Worm (Caenorhabditis elegans) whole organism, L3 larva: ENCODE data around the gene pas-6.
A peak's percentile ranks its signal among the peaks of the same experiment; 100 is the strongest.

ENCODE experiments used
- aly-2 ChIP-seq: fragments of 150-350 bp; optimal IDR thresholded peaks from 2 replicates; lab custom pipeline; 2014; ENCODE audit warnings: missing biosample characterization, missing genetic modification characterization
- ama-1 ChIP-seq: fragments of 150-350 bp; optimal IDR thresholded peaks from 2 replicates; lab custom pipeline; 2018
- ceh-16 ChIP-seq: sonication (generic microtip); optimal IDR thresholded peaks from 2 replicates; lab custom pipeline; 2017; ENCODE audit warnings: missing biosample characterization, missing genetic modification characterization
- ceh-9 ChIP-seq: sonication (generic microtip); optimal IDR thresholded peaks from 2 replicates; lab custom pipeline; 2018; ENCODE audit warnings: missing biosample characterization, missing genetic modification characterization
- egl-5 ChIP-seq: fragments of 150-350 bp; optimal IDR thresholded peaks from 2 replicates; lab custom pipeline; 2017; ENCODE audit warnings: missing biosample characterization, missing genetic modification reagents, missing genetic modification characterization, inconsistent platforms
- elt-1 ChIP-seq: fragments of 150-350 bp; optimal IDR thresholded peaks from 2 replicates; lab custom pipeline; 2014; ENCODE audit warnings: missing biosample characterization, missing genetic modification characterization
- elt-2 ChIP-seq: sonication (generic microtip); optimal IDR thresholded peaks from 2 replicates; lab custom pipeline; 2016; ENCODE audit warnings: missing genetic modification reagents, mild to moderate bottlenecking, missing genetic modification characterization, missing compliant biosample characterization
- elt-3 ChIP-seq, 3 experiments: fragments of 150-350 bp in 1 of 3; sonication (generic microtip) in 2 of 3; optimal IDR thresholded peaks; 2 replicates in 2 of 3; 4 replicates in 1 of 3; lab custom pipeline; 2014 to 2017; ENCODE audit warnings: missing biosample characterization in 3 of 3, missing genetic modification characterization in 3 of 3
- fkh-10 ChIP-seq: sonication (generic microtip); optimal IDR thresholded peaks from 2 replicates; lab custom pipeline; 2017; ENCODE audit warnings: missing biosample characterization, missing genetic modification reagents, missing genetic modification characterization
- fkh-2 ChIP-seq: fragments of 150-350 bp; optimal IDR thresholded peaks from 2 replicates; lab custom pipeline; 2014; ENCODE audit warnings: missing biosample characterization, missing genetic modification reagents, missing genetic modification characterization
- fos-1 ChIP-seq: fragments of 150-350 bp; optimal IDR thresholded peaks from 2 replicates; lab custom pipeline; 2014; ENCODE audit warnings: missing biosample characterization, missing genetic modification characterization
- hmg-11 ChIP-seq: sonication (generic microtip); optimal IDR thresholded peaks from 2 replicates; lab custom pipeline; 2016; ENCODE audit warnings: missing genetic modification characterization, missing compliant biosample characterization
- jun-1 ChIP-seq: fragments of 150-350 bp; optimal IDR thresholded peaks from 2 replicates; lab custom pipeline; 2014; ENCODE audit warnings: missing biosample characterization, missing genetic modification reagents, missing genetic modification characterization
- lin-15B ChIP-seq: fragments of 150-350 bp; optimal IDR thresholded peaks from 2 replicates; lab custom pipeline; 2014; ENCODE audit warnings: missing biosample characterization, missing genetic modification characterization
- lin-39 ChIP-seq: fragments of 150-350 bp; optimal IDR thresholded peaks from 2 replicates; lab custom pipeline; 2018; ENCODE audit warnings: missing biosample characterization, missing genetic modification reagents, missing genetic modification characterization
- lsy-12 ChIP-seq: sonication (generic microtip); optimal IDR thresholded peaks from 2 replicates; lab custom pipeline; 2016; ENCODE audit warnings: mild to moderate bottlenecking, missing genetic modification characterization, missing compliant biosample characterization
- mdl-1 ChIP-seq: fragments of 150-350 bp; optimal IDR thresholded peaks from 2 replicates; lab custom pipeline; 2014; ENCODE audit warnings: missing biosample characterization, missing genetic modification characterization
- mml-1 ChIP-seq: fragments of 150-350 bp; sonication (generic microtip); optimal IDR thresholded peaks from 3 replicates; lab custom pipeline; 2014; ENCODE audit warnings: missing biosample characterization, missing genetic modification characterization
- nhr-12 ChIP-seq: fragments of 150-350 bp; optimal IDR thresholded peaks from 2 replicates; lab custom pipeline; 2014; ENCODE audit warnings: missing biosample characterization, missing genetic modification characterization
- nhr-23 ChIP-seq: fragments of 150-350 bp; optimal IDR thresholded peaks from 2 replicates; lab custom pipeline; 2014; ENCODE audit warnings: missing biosample characterization, missing genetic modification reagents, missing genetic modification characterization
- nhr-25 ChIP-seq: sonication (generic microtip); optimal IDR thresholded peaks from 2 replicates; lab custom pipeline; 2017; ENCODE audit warnings: missing biosample characterization, missing genetic modification characterization
- nhr-28 ChIP-seq: fragments of 150-350 bp; optimal IDR thresholded peaks from 2 replicates; lab custom pipeline; 2014; ENCODE audit warnings: missing biosample characterization, missing genetic modification characterization
- nhr-43 ChIP-seq: sonication (generic microtip); optimal IDR thresholded peaks from 2 replicates; lab custom pipeline; 2016; ENCODE audit warnings: mild to moderate bottlenecking, missing genetic modification characterization, missing compliant biosample characterization; ENCODE audit not compliant: poor library complexity, severe bottlenecking
- nhr-67 ChIP-seq: fragments of 150-350 bp; optimal IDR thresholded peaks from 2 replicates; lab custom pipeline; 2014; ENCODE audit warnings: missing biosample characterization, missing genetic modification characterization
- nhr-76 ChIP-seq: fragments of 150-350 bp; sonication (generic microtip); optimal IDR thresholded peaks from 5 replicates; lab custom pipeline; 2014; ENCODE audit warnings: missing biosample characterization, missing genetic modification characterization
- nhr-77 ChIP-seq: fragments of 150-350 bp; optimal IDR thresholded peaks from 2 replicates; lab custom pipeline; 2014; ENCODE audit warnings: missing biosample characterization, missing genetic modification characterization
- pha-4 ChIP-seq: fragments of 150-350 bp; optimal IDR thresholded peaks from 2 replicates; lab custom pipeline; 2014; ENCODE audit warnings: missing biosample characterization, missing genetic modification reagents, missing genetic modification characterization
- pqm-1 ChIP-seq: fragments of 150-350 bp; optimal IDR thresholded peaks from 2 replicates; lab custom pipeline; 2017; ENCODE audit warnings: missing biosample characterization, missing genetic modification characterization, inconsistent platforms
- skn-1 ChIP-seq: fragments of 150-350 bp; optimal IDR thresholded peaks from 2 replicates; lab custom pipeline; 2014; ENCODE audit warnings: missing biosample characterization, missing genetic modification characterization
- unc-39 ChIP-seq: sonication (generic microtip); optimal IDR thresholded peaks from 4 replicates; lab custom pipeline; 2017; ENCODE audit warnings: missing biosample characterization, missing genetic modification characterization
- unc-62 ChIP-seq: fragments of 150-350 bp; sonication (generic microtip); optimal IDR thresholded peaks from 4 replicates; lab custom pipeline; 2014; ENCODE audit warnings: missing biosample characterization, missing genetic modification reagents, missing genetic modification characterization

The pas-6 gene

ce11 chrV:5559882-5560281, 24.3 kb downstream of the pas-6 start:
- TF ChIP-seq ama-1 (lab: Kevin White, UChicago) (no peak), pqm-1 (peak; percentile 94), elt-2 (tag; lab: Kevin White, UChicago) (peak; percentile 95), jun-1 (tag; lab: Kevin White, UChicago) (peak; percentile 4), pha-4 (tag; lab: Kevin White, UChicago) (peak; percentile 50), nhr-76 (tag; lab: Kevin White, UChicago) (no peak), unc-39 (tag; lab: Kevin White, UChicago) (no peak)

- no peak for TF ChIP-seq unc-39 (tag; lab: Kevin White, UChicago)
- peak; percentile 24 for TF ChIP-seq elt-2 (tag; lab: Kevin White, UChicago)
Measured at ce11 chrV:5558590-5558989, 25.6 kb downstream of the pas-6 start, which contains the start of gene glb-5. Gene glb-5 (plus strand): TSS chrV:5558890.

- TF ChIP-seq nhr-12 (tag; lab: Kevin White, UChicago), result no peak
- no peak for TF ChIP-seq mdl-1 (tag; lab: Kevin White, UChicago)
- no peak for TF ChIP-seq lin-15B
- TF ChIP-seq jun-1 (tag; lab: Kevin White, UChicago), result no peak
- TF ChIP-seq aly-2 (tag; lab: Kevin White, UChicago), result no peak
- no peak for TF ChIP-seq nhr-67
- TF ChIP-seq fkh-2 (tag; lab: Kevin White, UChicago), result no peak
- TF ChIP-seq lsy-12 (tag; lab: Kevin White, UChicago), result no peak
- TF ChIP-seq ceh-9 (tag; lab: Kevin White, UChicago), result no peak
- TF ChIP-seq nhr-25 (tag; lab: Kevin White, UChicago), result no peak
- TF ChIP-seq nhr-28 (tag; lab: Kevin White, UChicago), result no peak
- no peak for TF ChIP-seq lin-39 (tag; lab: Kevin White, UChicago)
- TF ChIP-seq nhr-23 (tag; lab: Kevin White, UChicago), result no peak
- TF ChIP-seq elt-1 (tag; lab: Kevin White, UChicago), result no peak
- TF ChIP-seq ama-1 (lab: Kevin White, UChicago), result no peak
- no peak for TF ChIP-seq skn-1 (tag; lab: Kevin White, UChicago)
- TF ChIP-seq fos-1 (tag; lab: Kevin White, UChicago), result no peak
Measured at ce11 chrV:5548497-5548896, 35.6 kb downstream of the pas-6 start.

- TF ChIP-seq elt-2 (tag; lab: Kevin White, UChicago), result peak; percentile 33
- TF ChIP-seq pqm-1, result peak; percentile 21
- no peak for TF ChIP-seq nhr-43 (tag; lab: Kevin White, UChicago)
Measured at ce11 chrV:5548051-5548450, 36.1 kb downstream of the pas-6 start, which contains the start of gene ugt-48. Gene ugt-48 (minus strand): TSS chrV:5548062.

ce11 chrV:5538500-5538899, 45.6 kb downstream of the pas-6 start, which contains the start of gene cft-1:
Gene cft-1 (plus strand): TSS chrV:5538800.
- TF ChIP-seq skn-1 (tag; lab: Kevin White, UChicago), result no peak
- no peak for TF ChIP-seq nhr-76 (tag; lab: Kevin White, UChicago)
- TF ChIP-seq aly-2 (tag; lab: Kevin White, UChicago), result no peak
- TF ChIP-seq ceh-16, result no peak
- TF ChIP-seq nhr-23 (tag; lab: Kevin White, UChicago), result no peak
- no peak for TF ChIP-seq lsy-12 (tag; lab: Kevin White, UChicago)
- TF ChIP-seq pha-4 (tag; lab: Kevin White, UChicago), result no peak
- no peak for TF ChIP-seq elt-3 (tag; optimal IDR thresholded peaks at IDR 0.05; lab: Kevin White, UChicago)
- TF ChIP-seq mdl-1 (tag; lab: Kevin White, UChicago), result no peak
- TF ChIP-seq elt-1 (tag; lab: Kevin White, UChicago), result no peak
- TF ChIP-seq elt-2 (tag; lab: Kevin White, UChicago), result no peak
- TF ChIP-seq egl-5 (tag; lab: Kevin White, UChicago), result no peak
- TF ChIP-seq nhr-77 (tag; lab: Kevin White, UChicago), result no peak
- no peak for TF ChIP-seq unc-62 (GFP tag; lab: Kevin White, UChicago)
- TF ChIP-seq mml-1 (tag; lab: Kevin White, UChicago), result no peak

ce11 chrV:5536240-5536811, 47.8 kb downstream of the pas-6 start, which contains the start of the genes cox-16 and syp-2:
Gene cox-16 (minus strand): TSS chrV:5536243.
Gene syp-2 (plus strand): TSS chrV:5536487.
- TF ChIP-seq lin-39 (tag; lab: Kevin White, UChicago) (peak; percentile 9), elt-2 (tag; lab: Kevin White, UChicago) (no peak), lin-15B (peak; percentile 2), jun-1 (tag; lab: Kevin White, UChicago) (no peak), fkh-2 (tag; lab: Kevin White, UChicago) (no peak), hmg-11 (no peak), fkh-10 (GFP tag; lab: Kevin White, UChicago) (no peak), pha-4 (tag; lab: Kevin White, UChicago) (peak; percentile 23), nhr-12 (tag; lab: Kevin White, UChicago) (no peak)
